Worm (Caenorhabditis elegans): ENCODE measurements around the gene C34E11.2.

C34E11.2 gene

DNA sequence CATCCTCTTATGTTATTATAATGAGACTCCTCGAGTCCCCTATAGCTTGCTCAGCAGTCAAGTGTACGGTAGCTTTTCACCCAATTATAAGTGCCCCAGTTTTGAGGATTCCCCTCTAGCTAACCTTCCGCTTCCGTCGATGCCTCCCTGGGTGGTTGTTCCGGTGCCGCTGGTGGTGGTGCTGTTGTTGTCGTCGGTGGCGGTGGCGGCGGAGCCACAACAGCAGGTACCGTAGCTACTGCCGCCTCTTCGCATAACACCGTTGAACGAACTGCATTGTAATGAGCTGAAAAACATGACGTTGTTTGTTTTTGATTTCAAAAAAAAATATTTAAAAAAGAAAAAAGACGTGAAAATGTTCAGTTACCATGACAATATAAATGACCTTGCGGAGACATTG is 48.1 kb downstream of the C34E11.2 start:
- TF ChIP-seq lin-39 (tag; optimal IDR thresholded peaks at IDR 0.05) (no peak), ceh-16 (tag; optimal IDR thresholded peaks at IDR 0.05) (no peak), pha-4 (tag; optimal IDR thresholded peaks at IDR 0.05) (no peak), nhr-28 (tag; optimal IDR thresholded peaks at IDR 0.05) (no peak), egl-5 (tag; optimal IDR thresholded peaks at IDR 0.05) (no peak), nhr-43 (tag; optimal IDR thresholded peaks at IDR 0.05; ENCODE audit: poor library complexity, severe bottlenecking) (no peak), elt-1 (tag; optimal IDR thresholded peaks at IDR 0.05) (no peak), fkh-2 (tag; optimal IDR thresholded peaks at IDR 0.05) (no peak), lin-15B (tag; optimal IDR thresholded peaks at IDR 0.05) (no peak)

DNA sequence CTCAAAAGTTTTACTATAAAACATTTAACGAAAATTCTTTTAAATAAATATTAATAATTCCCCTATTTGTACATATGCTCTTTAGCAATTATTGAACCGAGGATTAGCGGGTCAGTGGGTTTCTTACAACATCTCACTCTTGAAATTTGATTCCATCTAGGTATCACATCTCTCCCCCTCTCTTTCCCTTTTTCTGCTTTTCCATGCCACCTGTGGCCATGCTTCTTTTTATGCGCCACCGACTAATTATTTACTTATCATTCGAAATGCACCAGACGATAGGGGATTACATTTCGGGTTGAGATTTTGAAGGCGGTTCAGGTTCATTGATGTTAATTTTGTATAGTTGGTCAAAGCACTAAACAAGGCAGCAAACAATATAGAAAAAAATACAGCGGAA is 48.7 kb downstream of the C34E11.2 start:
- TF ChIP-seq nhr-25 (tag; optimal IDR thresholded peaks at IDR 0.05): no peak
- no peak for TF ChIP-seq nhr-67 (tag; optimal IDR thresholded peaks at IDR 0.05)
- no peak for TF ChIP-seq nhr-77 (tag; optimal IDR thresholded peaks at IDR 0.05)
- TF ChIP-seq eor-1 (tag; optimal IDR thresholded peaks at IDR 0.05): no peak
- TF ChIP-seq aly-2 (tag; optimal IDR thresholded peaks at IDR 0.05): no peak
- no peak for TF ChIP-seq sea-2 (GFP tag; optimal IDR thresholded peaks at IDR 0.05)
- TF ChIP-seq mdl-1 (tag; optimal IDR thresholded peaks at IDR 0.05): no peak
- TF ChIP-seq nhr-237 (tag; optimal IDR thresholded peaks at IDR 0.05): no peak
- TF ChIP-seq nhr-76 (tag; optimal IDR thresholded peaks at IDR 0.05): no peak
- TF ChIP-seq ztf-4 (tag; optimal IDR thresholded peaks at IDR 0.05): no peak
- TF ChIP-seq R02D3.7 (tag; optimal IDR thresholded peaks at IDR 0.05): no peak
- TF ChIP-seq fos-1 (tag; optimal IDR thresholded peaks at IDR 0.05): no peak
- TF ChIP-seq ceh-9 (tag; optimal IDR thresholded peaks at IDR 0.05): no peak
- TF ChIP-seq egl-27 (tag; optimal IDR thresholded peaks at IDR 0.05): no peak
- no peak for TF ChIP-seq lin-15B (tag; optimal IDR thresholded peaks at IDR 0.05)
- no peak for TF ChIP-seq nfya-1 (tag; optimal IDR thresholded peaks at IDR 0.05; ENCODE audit: insufficient read depth)
- no peak for TF ChIP-seq lsy-12 (tag; optimal IDR thresholded peaks at IDR 0.05)
- TF ChIP-seq elt-1 (tag; optimal IDR thresholded peaks at IDR 0.05): no peak
- TF ChIP-seq ceh-28 (tag; optimal IDR thresholded peaks at IDR 0.05): no peak
- no peak for TF ChIP-seq nhr-43 (tag; optimal IDR thresholded peaks at IDR 0.05; ENCODE audit: poor library complexity, severe bottlenecking)

- TF ChIP-seq pha-4 (tag; optimal IDR thresholded peaks at IDR 0.05) (peak; percentile 84), ceh-9 (tag; optimal IDR thresholded peaks at IDR 0.05) (no peak)
Observed at ce11 chrX:11758809-11759208, 55.7 kb downstream of the C34E11.2 start, which contains the start of gene lact-7. Gene lact-7 (plus strand): TSS chrX:11759109.

DNA sequence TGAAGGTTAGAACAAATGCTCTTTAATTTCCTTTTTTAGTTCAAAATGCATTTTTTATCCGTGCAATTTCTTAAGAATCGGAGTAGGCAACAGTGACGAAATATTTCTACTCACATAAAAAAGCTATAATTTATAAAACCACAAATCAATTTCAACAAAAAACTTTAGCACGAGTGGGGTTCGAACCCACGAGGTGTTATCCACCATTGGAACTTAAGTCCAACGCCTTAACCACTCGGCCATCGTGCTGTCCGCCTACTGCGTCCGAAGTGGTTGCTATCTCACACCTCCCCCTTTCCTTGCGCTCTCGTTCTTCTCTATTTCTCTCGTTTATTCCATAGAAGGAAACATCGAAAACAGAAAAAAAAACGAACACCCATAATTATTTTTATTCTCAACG is 56.9 kb downstream of the C34E11.2 start:
- no peak for TF ChIP-seq unc-39 (tag; optimal IDR thresholded peaks at IDR 0.05)
- no peak for TF ChIP-seq unc-62 (GFP tag; optimal IDR thresholded peaks at IDR 0.05)
- no peak for TF ChIP-seq mdl-1 (tag; optimal IDR thresholded peaks at IDR 0.05)
- TF ChIP-seq egl-5 (tag; optimal IDR thresholded peaks at IDR 0.05): no peak
- no peak for TF ChIP-seq sea-2 (GFP tag; optimal IDR thresholded peaks at IDR 0.05)
- peak; percentile 41 for TF ChIP-seq ceh-28 (tag; optimal IDR thresholded peaks at IDR 0.05)
- peak; percentile 70 for TF ChIP-seq lin-39 (tag; optimal IDR thresholded peaks at IDR 0.05)
- peak; percentile 61 for TF ChIP-seq pha-4 (tag; optimal IDR thresholded peaks at IDR 0.05)
- no peak for TF ChIP-seq R02D3.7 (tag; optimal IDR thresholded peaks at IDR 0.05)
- TF ChIP-seq ceh-16 (tag; optimal IDR thresholded peaks at IDR 0.05): no peak
- TF ChIP-seq nhr-77 (tag; optimal IDR thresholded peaks at IDR 0.05): no peak
- TF ChIP-seq nhr-23 (tag; optimal IDR thresholded peaks at IDR 0.05): no peak
- TF ChIP-seq nhr-11 (tag; optimal IDR thresholded peaks at IDR 0.05): no peak
- TF ChIP-seq elt-2 (tag; optimal IDR thresholded peaks at IDR 0.05): peak; percentile 48
- TF ChIP-seq nfya-1 (tag; optimal IDR thresholded peaks at IDR 0.05; ENCODE audit: insufficient read depth): no peak
- TF ChIP-seq nhr-67 (tag; optimal IDR thresholded peaks at IDR 0.05): no peak
- TF ChIP-seq skn-1 (tag; optimal IDR thresholded peaks at IDR 0.05): peak; percentile 3
- TF ChIP-seq elt-3 (tag; optimal IDR thresholded peaks at IDR 0.05): no peak
- peak; percentile 40 for TF ChIP-seq fkh-10 (GFP tag; optimal IDR thresholded peaks at IDR 0.05)
- TF ChIP-seq zag-1 (tag; optimal IDR thresholded peaks at IDR 0.05): no peak
- peak; percentile 6 for TF ChIP-seq pqm-1 (tag; optimal IDR thresholded peaks at IDR 0.05)
- no peak for TF ChIP-seq daf-12 (tag; optimal IDR thresholded peaks at IDR 0.05)
- peak; percentile 59 for TF ChIP-seq tbx-2 (tag; optimal IDR thresholded peaks at IDR 0.05)
- TF ChIP-seq eor-1 (tag; optimal IDR thresholded peaks at IDR 0.05): no peak
- no peak for TF ChIP-seq ztf-4 (tag; optimal IDR thresholded peaks at IDR 0.05)
- TF ChIP-seq nhr-28 (tag; optimal IDR thresholded peaks at IDR 0.05): no peak
- no peak for TF ChIP-seq fos-1 (tag; optimal IDR thresholded peaks at IDR 0.05)
- no peak for TF ChIP-seq aly-2 (tag; optimal IDR thresholded peaks at IDR 0.05)
- no peak for TF ChIP-seq fkh-2 (tag; optimal IDR thresholded peaks at IDR 0.05)
- TF ChIP-seq egl-27 (tag; optimal IDR thresholded peaks at IDR 0.05): peak; percentile 1
- TF ChIP-seq nhr-237 (tag; optimal IDR thresholded peaks at IDR 0.05): no peak
- no peak for TF ChIP-seq ceh-9 (tag; optimal IDR thresholded peaks at IDR 0.05)
- TF ChIP-seq lsy-12 (tag; optimal IDR thresholded peaks at IDR 0.05): peak; percentile 56
- TF ChIP-seq ztf-11 (tag; optimal IDR thresholded peaks at IDR 0.05): no peak
- TF ChIP-seq nhr-25 (tag; optimal IDR thresholded peaks at IDR 0.05): peak; percentile 18
- TF ChIP-seq ceh-82 (tag; optimal IDR thresholded peaks at IDR 0.05): peak; percentile 21
- no peak for TF ChIP-seq lin-15B (tag; optimal IDR thresholded peaks at IDR 0.05)
- TF ChIP-seq ama-1 (optimal IDR thresholded peaks at IDR 0.05): no peak
- TF ChIP-seq nhr-43 (tag; optimal IDR thresholded peaks at IDR 0.05; ENCODE audit: poor library complexity, severe bottlenecking): peak; percentile 59
- no peak for TF ChIP-seq snpc-4 (tag; optimal IDR thresholded peaks at IDR 0.05)
- no peak for TF ChIP-seq ZK546.5 (tag; optimal IDR thresholded peaks at IDR 0.05)
- no peak for TF ChIP-seq mml-1 (tag; optimal IDR thresholded peaks at IDR 0.05)

All from whole organism, L3 larva.